Fruit fly (Drosophila melanogaster) whole organism, embryonic: ENCODE data around the gene rush.

Experiments
- ATbp ChIP-seq: fragments of 200-800 bp; sonication (Bioruptor generic); optimal IDR thresholded peaks from 2 replicates; lab custom pipeline; 2017; ENCODE audit warnings: missing biosample characterization, mild to moderate bottlenecking, missing genetic modification characterization, missing genetic modification reagents
- Antp ChIP-seq: fragments of 200-800 bp; sonication (Bioruptor generic); optimal IDR thresholded peaks from 3 replicates; lab custom pipeline; 2016; ENCODE audit warnings: missing biosample characterization, missing genetic modification characterization
- B-H1 ChIP-seq: fragments of 200-800 bp; sonication (Bioruptor generic); IDR thresholded peaks from 3 replicates; pipeline ENCODE4 v1.3.6; 2022; ENCODE audit warnings: missing biosample characterization, missing genetic modification characterization
- Bdp1 ChIP-seq: fragments of 200-800 bp; sonication (Bioruptor generic); optimal IDR thresholded peaks from 3 replicates; lab custom pipeline; 2016; ENCODE audit warnings: missing biosample characterization, missing genetic modification characterization
- C15 ChIP-seq: fragments of 200-800 bp; sonication (Bioruptor generic); IDR thresholded peaks from 3 replicates; pipeline ENCODE4 v1.3.6; 2022; ENCODE audit warnings: missing biosample characterization, missing genetic modification characterization
- CG10321 ChIP-seq: fragments of 200-800 bp; sonication (Bioruptor generic); IDR thresholded peaks from 2 replicates; pipeline ENCODE4 v1.3.6; 2022; ENCODE audit warnings: missing biosample characterization, missing genetic modification characterization
- CG11456 ChIP-seq: fragments of 200-800 bp; sonication (Bioruptor generic); IDR thresholded peaks from 3 replicates; pipeline ENCODE4 v1.3.6; 2022; ENCODE audit warnings: missing biosample characterization, missing genetic modification characterization
- CG14710 ChIP-seq: fragments of 200-800 bp; sonication (Bioruptor generic); optimal IDR thresholded peaks from 3 replicates; lab custom pipeline; 2019; ENCODE audit warnings: missing biosample characterization, mild to moderate bottlenecking, missing genetic modification characterization, moderate library complexity
- CG2678 ChIP-seq: fragments of 200-800 bp; sonication (Bioruptor generic); optimal IDR thresholded peaks from 3 replicates; lab custom pipeline; 2019; ENCODE audit warnings: missing biosample characterization, mild to moderate bottlenecking, missing genetic modification characterization, moderate library complexity
- CG30020 ChIP-seq: fragments of 200-800 bp; optimal IDR thresholded peaks from 2 replicates; lab custom pipeline; 2019; ENCODE audit warnings: missing biosample characterization, mild to moderate bottlenecking, missing genetic modification characterization, moderate library complexity
- CG43689 ChIP-seq: fragments of 200-800 bp; sonication (Bioruptor generic); IDR thresholded peaks from 2 replicates; pipeline ENCODE4 v1.3.6; 2022; ENCODE audit warnings: missing biosample characterization, missing genetic modification characterization
- CG4707 ChIP-seq: fragments of 200-800 bp; sonication (Bioruptor generic); optimal IDR thresholded peaks from 2 replicates; lab custom pipeline; 2018; ENCODE audit warnings: missing biosample characterization, mild to moderate bottlenecking, missing genetic modification characterization, moderate library complexity
- CG4854 ChIP-seq: fragments of 200-800 bp; sonication (Bioruptor generic); optimal IDR thresholded peaks from 2 replicates; lab custom pipeline; 2016; ENCODE audit warnings: missing biosample characterization, missing genetic modification characterization, inconsistent platforms
- CG6654 ChIP-seq: fragments of 200-800 bp; sonication (Bioruptor generic); optimal IDR thresholded peaks from 2 replicates; lab custom pipeline; 2017; ENCODE audit warnings: missing biosample characterization, mild to moderate bottlenecking, missing genetic modification characterization
- CG6813 ChIP-seq: fragments of 200-800 bp; sonication (Bioruptor generic); optimal IDR thresholded peaks from 2 replicates; lab custom pipeline; 2017; ENCODE audit warnings: missing biosample characterization, missing genetic modification characterization, mild to moderate bottlenecking, moderate library complexity, missing genetic modification reagents
- CG6854 ChIP-seq: fragments of 200-800 bp; sonication (Bioruptor generic); optimal IDR thresholded peaks from 3 replicates; lab custom pipeline; 2017; ENCODE audit warnings: missing biosample characterization, mild to moderate bottlenecking, missing genetic modification characterization
- CG7372 ChIP-seq: fragments of 200-800 bp; sonication (Bioruptor generic); IDR thresholded peaks from 2 replicates; pipeline ENCODE4 v1.3.6; 2022; ENCODE audit warnings: missing biosample characterization, missing genetic modification characterization
- CG8388 ChIP-seq: fragments of 200-800 bp; sonication (Bioruptor generic); optimal IDR thresholded peaks from 2 replicates; lab custom pipeline; 2019; ENCODE audit warnings: missing biosample characterization, mild to moderate bottlenecking, missing genetic modification characterization, moderate library complexity
- CG9437 ChIP-seq: fragments of 200-800 bp; sonication (Bioruptor generic); optimal IDR thresholded peaks from 2 replicates; lab custom pipeline; 2018; ENCODE audit warnings: missing biosample characterization, mild to moderate bottlenecking, missing genetic modification characterization
- Fer1 ChIP-seq: fragments of 200-800 bp; sonication (Bioruptor generic); optimal IDR thresholded peaks from 2 replicates; lab custom pipeline; 2017; ENCODE audit warnings: missing biosample characterization, mild to moderate bottlenecking, missing genetic modification characterization
- HLH3B ChIP-seq: fragments of 200-800 bp; sonication (Bioruptor generic); IDR thresholded peaks from 2 replicates; pipeline ENCODE4 v1.3.6; 2022; ENCODE audit warnings: missing biosample characterization, missing genetic modification characterization
- Kr ChIP-seq: fragments of 200-800 bp; sonication (Bioruptor generic); optimal IDR thresholded peaks from 2 replicates; lab custom pipeline; 2017; ENCODE audit warnings: missing biosample characterization, mild to moderate bottlenecking, missing genetic modification characterization
- Optix ChIP-seq: fragments of 200-800 bp; sonication (Bioruptor generic); IDR thresholded peaks from 3 replicates; pipeline ENCODE4 v1.3.6; 2022; ENCODE audit warnings: missing biosample characterization, missing genetic modification characterization
- Pdp1 ChIP-seq, 2 experiments: fragments of 200-800 bp; sonication (Bioruptor generic); optimal IDR thresholded peaks; 3 replicates each; lab custom pipeline; 2016; ENCODE audit warnings: missing biosample characterization in 2 of 2, missing genetic modification characterization in 2 of 2, mild to moderate bottlenecking in 1 of 2, moderate library complexity in 1 of 2
- Ptx1 ChIP-seq: fragments of 200-800 bp; sonication (Bioruptor generic); IDR thresholded peaks from 2 replicates; pipeline ENCODE4 v1.3.6; 2022; ENCODE audit warnings: missing biosample characterization, missing genetic modification characterization
- Sox102F ChIP-seq: fragments of 200-800 bp; sonication (Bioruptor generic); optimal IDR thresholded peaks from 2 replicates; lab custom pipeline; 2018; ENCODE audit warnings: missing biosample characterization, mild to moderate bottlenecking, missing genetic modification characterization, moderate library complexity
- Spps ChIP-seq: fragments of 200-800 bp; sonication (Bioruptor generic); optimal IDR thresholded peaks from 2 replicates; lab custom pipeline; 2018; ENCODE audit warnings: missing biosample characterization, mild to moderate bottlenecking, missing genetic modification characterization
- Sry-δ ChIP-seq: fragments of 200-800 bp; sonication (Bioruptor generic); optimal IDR thresholded peaks from 2 replicates; lab custom pipeline; 2016; ENCODE audit warnings: missing biosample characterization, missing genetic modification characterization
- al ChIP-seq: fragments of 200-800 bp; sonication (Bioruptor generic); IDR thresholded peaks from 2 replicates; pipeline ENCODE4 v1.3.6; 2022; ENCODE audit warnings: missing biosample characterization, missing genetic modification characterization
- corto ChIP-seq: fragments of 200-800 bp; sonication (Bioruptor generic); optimal IDR thresholded peaks from 2 replicates; lab custom pipeline; 2016; ENCODE audit warnings: missing biosample characterization, mild to moderate bottlenecking, missing genetic modification characterization, moderate library complexity
- dati ChIP-seq: fragments of 200-800 bp; sonication (Bioruptor generic); IDR thresholded peaks from 2 replicates; pipeline ENCODE4 v1.3.6; 2022; ENCODE audit warnings: missing biosample characterization, missing genetic modification characterization
- ftz-f1 ChIP-seq: fragments of 200-800 bp; sonication (Bioruptor generic); optimal IDR thresholded peaks from 2 replicates; lab custom pipeline; 2016; ENCODE audit warnings: missing biosample characterization, missing genetic modification characterization
- ken ChIP-seq: fragments of 200-800 bp; sonication (Bioruptor generic); IDR thresholded peaks from 3 replicates; pipeline ENCODE4 v1.3.6; 2022; ENCODE audit warnings: missing biosample characterization, missing genetic modification characterization
- kni ChIP-seq: fragments of 200-800 bp; sonication (Bioruptor generic); optimal IDR thresholded peaks from 3 replicates; lab custom pipeline; 2017; ENCODE audit warnings: mild to moderate bottlenecking, missing biosample characterization, missing genetic modification reagents, missing genetic modification characterization
- knrl ChIP-seq: fragments of 200-800 bp; sonication (Bioruptor generic); IDR thresholded peaks from 3 replicates; pipeline ENCODE4 v1.3.6; 2022; ENCODE audit warnings: missing biosample characterization, missing genetic modification characterization; ENCODE audit not compliant: partially characterized antibody
- lilli ChIP-seq: fragments of 200-800 bp; sonication (Bioruptor generic); optimal IDR thresholded peaks from 3 replicates; lab custom pipeline; 2016; ENCODE audit warnings: missing biosample characterization, missing genetic modification characterization
- nau ChIP-seq: fragments of 200-800 bp; sonication (Bioruptor generic); optimal IDR thresholded peaks from 3 replicates; lab custom pipeline; 2017; ENCODE audit warnings: missing biosample characterization, mild to moderate bottlenecking, missing genetic modification characterization, missing genetic modification reagents
- nmo ChIP-seq: fragments of 200-800 bp; sonication (Bioruptor generic); optimal IDR thresholded peaks from 2 replicates; lab custom pipeline; 2018; ENCODE audit warnings: missing biosample characterization, mild to moderate bottlenecking, missing genetic modification characterization, moderate library complexity
- oc ChIP-seq: fragments of 200-800 bp; sonication (Bioruptor generic); optimal IDR thresholded peaks from 2 replicates; lab custom pipeline; 2018; ENCODE audit warnings: missing biosample characterization, mild to moderate bottlenecking, missing genetic modification characterization, moderate library complexity
- onecut ChIP-seq: fragments of 200-800 bp; sonication (Bioruptor generic); IDR thresholded peaks from 2 replicates; pipeline ENCODE4 v1.3.6; 2022; ENCODE audit warnings: missing biosample characterization, missing genetic modification characterization
- pb ChIP-seq: fragments of 200-800 bp; sonication (Bioruptor generic); optimal IDR thresholded peaks from 3 replicates; lab custom pipeline; 2016; ENCODE audit warnings: missing biosample characterization, missing genetic modification characterization
- sd ChIP-seq: fragments of 200-800 bp; sonication (Bioruptor generic); optimal IDR thresholded peaks from 3 replicates; lab custom pipeline; 2018; ENCODE audit warnings: missing biosample characterization, mild to moderate bottlenecking, missing genetic modification characterization, moderate library complexity
- sens-2 ChIP-seq: fragments of 200-800 bp; sonication (Bioruptor generic); IDR thresholded peaks from 2 replicates; pipeline ENCODE4 v1.3.6; 2022; ENCODE audit warnings: missing biosample characterization, missing genetic modification characterization
- sim ChIP-seq: fragments of 200-800 bp; sonication (Bioruptor generic); IDR thresholded peaks from 2 replicates; pipeline ENCODE4 v1.3.6; 2022; ENCODE audit warnings: missing biosample characterization, missing genetic modification characterization
- tgo ChIP-seq: fragments of 200-800 bp; sonication (Bioruptor generic); IDR thresholded peaks from 3 replicates; pipeline ENCODE4 v1.3.6; 2022; ENCODE audit warnings: missing biosample characterization, missing genetic modification characterization
- tll ChIP-seq, 2 experiments: fragments of 200-800 bp in 1 of 2; fragments of >200 bp in 1 of 2; sonication (Bioruptor generic) in 1 of 2; optimal IDR thresholded peaks; 2 replicates each; lab custom pipeline; 2017 to 2019; ENCODE audit warnings: missing biosample characterization in 2 of 2, missing genetic modification characterization in 2 of 2, mild to moderate bottlenecking in 1 of 2, moderate library complexity in 1 of 2
- ttk ChIP-seq: fragments of 200-800 bp; sonication (Bioruptor generic); IDR thresholded peaks from 2 replicates; pipeline ENCODE4 v2.1.2; 2022; ENCODE audit warnings: missing biosample characterization, missing genetic modification characterization
- wdn ChIP-seq: fragments of 200-800 bp; sonication (Bioruptor generic); IDR thresholded peaks from 2 replicates; pipeline ENCODE4 v1.3.6; 2022; ENCODE audit warnings: missing biosample characterization, missing genetic modification characterization

The rush gene

dm6 chrX:1478276-1479122, at the start of gene rush (continued):
- TF ChIP-seq ftz-f1 (GFP tag; lab: Kevin White, UChicago) = no peak
- no peak for TF ChIP-seq dati (GFP tag; lab: Robert Waterston, UW)
- peak; percentile 5 for TF ChIP-seq nmo
- no peak for TF ChIP-seq Bdp1 (GFP tag; lab: Kevin White, UChicago)
- no peak for TF ChIP-seq CG4707 (GFP tag; lab: Kevin White, UChicago)
- no peak for TF ChIP-seq CG4854 (GFP tag; lab: Kevin White, UChicago)
- no peak for TF ChIP-seq CG6854
- no peak for TF ChIP-seq HLH3B (GFP tag; lab: Robert Waterston, UW)
- no peak for TF ChIP-seq tll (GFP tag; optimal IDR thresholded peaks at IDR 0.05; lab: Kevin White, UChicago)
- TF ChIP-seq pb (GFP tag; lab: Kevin White, UChicago) = no peak
- TF ChIP-seq nau (GFP tag; lab: Kevin White, UChicago) = no peak
- peak; percentile 5 for TF ChIP-seq kni
- no peak for TF ChIP-seq B-H1
- no peak for TF ChIP-seq corto (GFP tag; lab: Kevin White, UChicago)
- peak; percentile 40 for TF ChIP-seq Antp (GFP tag; lab: Kevin White, UChicago)
- no peak for TF ChIP-seq sens-2 (GFP tag; lab: Robert Waterston, UW)
- TF ChIP-seq ttk = no peak
- TF ChIP-seq CG6654 (GFP tag; lab: Kevin White, UChicago) = no peak
- TF ChIP-seq Fer1 (GFP tag; lab: Kevin White, UChicago) = no peak
- peak; percentile 13 for TF ChIP-seq CG2678 (tag; lab: Kevin White, UChicago)
- peak; percentile 42 for TF ChIP-seq Sry-δ (GFP tag; lab: Kevin White, UChicago)
- TF ChIP-seq CG6813 (GFP tag; lab: Kevin White, UChicago) = no peak
- 0 out of 2 replicates have a peak, but pooled peaks have one; percentile 43 for TF ChIP-seq wdn (GFP tag; lab: Robert Waterston, UW)
- TF ChIP-seq CG10321 (GFP tag; lab: Robert Waterston, UW) = peak; percentile 24; the same call in 1 of the 2 replicates
- TF ChIP-seq CG7372 = no peak
- TF ChIP-seq Kr (GFP tag; lab: Kevin White, UChicago) = no peak
- TF ChIP-seq al = peak; percentile 41; the same call in 1 of the 2 replicates
- TF ChIP-seq CG8388 = no peak
- no peak for TF ChIP-seq sd (tag; lab: Kevin White, UChicago)
- TF ChIP-seq Spps (tag; lab: Kevin White, UChicago) = no peak
- TF ChIP-seq CG11456 (GFP tag; lab: Robert Waterston, UW) = peak; percentile 50; the same call in 1 of the 3 replicates
- 0 out of 3 replicates have a peak, but pooled peaks have one; percentile 7 for TF ChIP-seq Optix
- TF ChIP-seq lilli (GFP tag; lab: Kevin White, UChicago) = peak; percentile 63
- no peak for TF ChIP-seq CG30020 (tag; lab: Kevin White, UChicago)
- peak; percentile 43 for TF ChIP-seq CG14710 (tag; lab: Kevin White, UChicago)
- TF ChIP-seq CG43689 (GFP tag; lab: Robert Waterston, UW) = no peak
- no peak for TF ChIP-seq knrl (GFP tag; lab: Robert Waterston, UW)
- TF ChIP-seq Sox102F = no peak
- TF ChIP-seq Pdp1 (GFP tag; optimal IDR thresholded peaks at IDR 0.05; lab: Kevin White, UChicago) = peak in 1 of 2 experiments; percentile 36
- no peak for TF ChIP-seq oc (tag; lab: Kevin White, UChicago)
- no peak for TF ChIP-seq C15
- TF ChIP-seq tgo (GFP tag; lab: Robert Waterston, UW) = no peak
- no peak for TF ChIP-seq sim (GFP tag; lab: Robert Waterston, UW)
- TF ChIP-seq CG9437 = no peak
- no peak for TF ChIP-seq onecut (GFP tag; lab: Robert Waterston, UW)
- peak; percentile 4 for TF ChIP-seq ATbp (GFP tag; lab: Kevin White, UChicago)
- TF ChIP-seq Ptx1 (GFP tag; lab: Robert Waterston, UW) = peak; percentile 23; the same call in 1 of the 2 replicates
- TF ChIP-seq ken = peak; percentile 48; the same call in 1 of the 3 replicates
